Fruit fly (Drosophila melanogaster) whole organism, embryonic: ENCODE measurements around the gene ebd1.
A peak's percentile ranks its signal among the peaks of the same experiment; 100 is the strongest.

Experiments used
- Asciz ChIP-seq: fragments of 200-800 bp; sonication (Bioruptor generic); optimal IDR thresholded peaks from 2 replicates; lab custom pipeline; 2017; ENCODE audit warnings: missing biosample characterization, mild to moderate bottlenecking, missing genetic modification characterization, missing genetic modification reagents
- CG11093 ChIP-seq: fragments of 200-800 bp; sonication (Bioruptor generic); IDR thresholded peaks from 3 replicates; pipeline ENCODE4 v1.3.6; 2022; ENCODE audit warnings: missing biosample characterization, missing genetic modification characterization
- CG11723 ChIP-seq: fragments of 200-800 bp; sonication (Bioruptor generic); optimal IDR thresholded peaks from 2 replicates; lab custom pipeline; 2017; ENCODE audit warnings: missing biosample characterization, mild to moderate bottlenecking, missing genetic modification characterization
- CG12236 ChIP-seq: fragments of 200-800 bp; sonication (Bioruptor generic); optimal IDR thresholded peaks from 2 replicates; lab custom pipeline; 2016; ENCODE audit warnings: missing biosample characterization, missing genetic modification characterization
- CG1647 ChIP-seq: fragments of 200-800 bp; sonication (Bioruptor generic); optimal IDR thresholded peaks from 3 replicates; lab custom pipeline; 2016; ENCODE audit warnings: missing biosample characterization, missing genetic modification characterization
- CG16815 ChIP-seq: fragments of 200-800 bp; sonication (Bioruptor generic); optimal IDR thresholded peaks from 3 replicates; lab custom pipeline; 2017; ENCODE audit warnings: missing biosample characterization, mild to moderate bottlenecking, missing genetic modification characterization
- CG17186 ChIP-seq: fragments of 200-800 bp; sonication (Bioruptor generic); optimal IDR thresholded peaks from 3 replicates; lab custom pipeline; 2017; ENCODE audit warnings: missing biosample characterization, missing genetic modification reagents, missing genetic modification characterization
- CG1792 ChIP-seq: fragments of 200-800 bp; sonication (Bioruptor generic); optimal IDR thresholded peaks from 2 replicates; lab custom pipeline; 2016; ENCODE audit warnings: missing biosample characterization, missing genetic modification characterization
- CG18599 ChIP-seq: fragments of 200-800 bp; sonication (Bioruptor generic); optimal IDR thresholded peaks from 3 replicates; lab custom pipeline; 2017; ENCODE audit warnings: missing biosample characterization, missing genetic modification characterization, mild to moderate bottlenecking, moderate library complexity, missing genetic modification reagents
- CG2889 ChIP-seq: fragments of 200-800 bp; sonication (Bioruptor generic); IDR thresholded peaks from 3 replicates; pipeline ENCODE4 v1.3.6; 2022; ENCODE audit warnings: missing biosample characterization, missing genetic modification characterization
- CG33557 ChIP-seq: fragments of 200-800 bp; sonication (Bioruptor generic); optimal IDR thresholded peaks from 2 replicates; lab custom pipeline; 2019; ENCODE audit warnings: missing biosample characterization, mild to moderate bottlenecking, missing genetic modification characterization, moderate library complexity
- CG8281 ChIP-seq: fragments of 200-800 bp; sonication (Bioruptor generic); optimal IDR thresholded peaks from 2 replicates; lab custom pipeline; 2018; ENCODE audit warnings: missing biosample characterization, mild to moderate bottlenecking, missing genetic modification characterization, moderate library complexity
- CG8359 ChIP-seq: fragments of 200-800 bp; sonication (Bioruptor generic); optimal IDR thresholded peaks from 2 replicates; lab custom pipeline; 2017; ENCODE audit warnings: missing biosample characterization, mild to moderate bottlenecking, missing genetic modification characterization, borderline replicate concordance
- CG9932 ChIP-seq: fragments of 200-800 bp; sonication (Bioruptor generic); IDR thresholded peaks from 2 replicates; pipeline ENCODE4 v1.3.6; 2022; ENCODE audit warnings: missing biosample characterization, missing genetic modification characterization
- CTCF ChIP-seq: fragments of 200-800 bp; sonication (Bioruptor generic); optimal IDR thresholded peaks from 2 replicates; lab custom pipeline; 2017; ENCODE audit warnings: missing biosample characterization, mild to moderate bottlenecking, missing genetic modification characterization, moderate library complexity
- Doc2 ChIP-seq: fragments of 200-800 bp; sonication (Bioruptor generic); IDR thresholded peaks from 2 replicates; pipeline ENCODE4 v1.3.6; 2022; ENCODE audit warnings: missing biosample characterization, missing genetic modification characterization
- Jarid2 ChIP-seq: fragments of 200-800 bp; sonication (Bioruptor generic); optimal IDR thresholded peaks from 3 replicates; lab custom pipeline; 2017; ENCODE audit warnings: mild to moderate bottlenecking, missing biosample characterization, missing genetic modification reagents, missing genetic modification characterization
- Mes4 ChIP-seq: fragments of 200-800 bp; sonication (Bioruptor generic); optimal IDR thresholded peaks from 2 replicates; lab custom pipeline; 2016; ENCODE audit warnings: missing biosample characterization, missing genetic modification characterization
- Mrtf ChIP-seq: fragments of 200-800 bp; sonication (Bioruptor generic); IDR thresholded peaks from 3 replicates; pipeline ENCODE4 v1.3.6; 2022; ENCODE audit warnings: missing biosample characterization, missing genetic modification characterization
- NK7.1 ChIP-seq: fragments of 200-800 bp; sonication (Bioruptor generic); optimal IDR thresholded peaks from 3 replicates; lab custom pipeline; 2016; ENCODE audit warnings: missing biosample characterization, missing genetic modification characterization
- Neu2 ChIP-seq: fragments of 200-800 bp; sonication (Bioruptor generic); optimal IDR thresholded peaks from 3 replicates; lab custom pipeline; 2016; ENCODE audit warnings: missing biosample characterization, missing genetic modification characterization, borderline replicate concordance
- Poxn ChIP-seq: fragments of 200-800 bp; sonication (Bioruptor generic); IDR thresholded peaks from 2 replicates; pipeline ENCODE4 v1.3.6; 2022; ENCODE audit warnings: missing biosample characterization, missing genetic modification characterization
- Side ChIP-seq: fragments of 200-800 bp; sonication (Bioruptor generic); optimal IDR thresholded peaks from 2 replicates; lab custom pipeline; 2016; ENCODE audit warnings: missing biosample characterization, missing genetic modification characterization
- Sin3A ChIP-seq: fragments of >200 bp; optimal IDR thresholded peaks from 2 replicates; lab custom pipeline; 2018
- aop ChIP-seq: fragments of 200-800 bp; sonication (Bioruptor generic); IDR thresholded peaks from 2 replicates; pipeline ENCODE4 v1.3.6; 2022; ENCODE audit warnings: missing biosample characterization, missing genetic modification characterization
- ato ChIP-seq: fragments of 200-800 bp; sonication (Bioruptor generic); IDR thresholded peaks from 2 replicates; pipeline ENCODE4 v1.3.6; 2022; ENCODE audit warnings: missing biosample characterization, missing genetic modification characterization; ENCODE audit not compliant: partially characterized antibody
- az2 ChIP-seq: fragments of 200-800 bp; sonication (Bioruptor generic); optimal IDR thresholded peaks from 3 replicates; lab custom pipeline; 2016; ENCODE audit warnings: missing biosample characterization, missing genetic modification characterization
- br ChIP-seq: fragments of >200 bp; optimal IDR thresholded peaks from 2 replicates; lab custom pipeline; 2017
- crol ChIP-seq: fragments of 200-800 bp; sonication (Bioruptor generic); IDR thresholded peaks from 2 replicates; pipeline ENCODE4 v1.3.6; 2022; ENCODE audit warnings: missing biosample characterization, missing genetic modification characterization
- crp ChIP-seq, 2 experiments: fragments of 200-800 bp; sonication (Bioruptor generic); optimal IDR thresholded peaks; 2 replicates in 1 of 2; 3 replicates in 1 of 2; lab custom pipeline; 2017; ENCODE audit warnings: missing biosample characterization in 2 of 2, missing genetic modification characterization in 2 of 2, mild to moderate bottlenecking in 1 of 2, moderate library complexity in 1 of 2
- eve ChIP-seq, 2 experiments: fragments of >200 bp; optimal IDR thresholded peaks; 2 replicates each; lab custom pipeline; 2017; ENCODE audit warnings: missing biosample characterization in 2 of 2, missing genetic modification characterization in 2 of 2
- h ChIP-seq: fragments of >200 bp; optimal IDR thresholded peaks from 2 replicates; lab custom pipeline; 2017
- onecut ChIP-seq: fragments of 200-800 bp; sonication (Bioruptor generic); IDR thresholded peaks from 2 replicates; pipeline ENCODE4 v1.3.6; 2022; ENCODE audit warnings: missing biosample characterization, missing genetic modification characterization
- p53 ChIP-seq: fragments of 200-800 bp; sonication (Bioruptor generic); optimal IDR thresholded peaks from 2 replicates; lab custom pipeline; 2016; ENCODE audit warnings: missing biosample characterization, missing genetic modification characterization
- salm ChIP-seq: fragments of 200-800 bp; sonication (Bioruptor generic); optimal IDR thresholded peaks from 2 replicates; lab custom pipeline; 2018; ENCODE audit warnings: missing biosample characterization, mild to moderate bottlenecking, missing genetic modification characterization
- seq ChIP-seq: fragments of 200-800 bp; sonication (Bioruptor generic); IDR thresholded peaks from 2 replicates; pipeline ENCODE4 v1.3.6; 2022; ENCODE audit warnings: missing biosample characterization, missing genetic modification characterization
- sob ChIP-seq: fragments of 200-800 bp; sonication (Bioruptor generic); IDR thresholded peaks from 2 replicates; pipeline ENCODE4 v1.3.6; 2022; ENCODE audit warnings: missing biosample characterization, missing genetic modification characterization
- tgo ChIP-seq: fragments of 200-800 bp; sonication (Bioruptor generic); IDR thresholded peaks from 3 replicates; pipeline ENCODE4 v1.3.6; 2022; ENCODE audit warnings: missing biosample characterization, missing genetic modification characterization
- tin ChIP-seq: fragments of 200-800 bp; sonication (Bioruptor generic); optimal IDR thresholded peaks from 3 replicates; lab custom pipeline; 2016; ENCODE audit warnings: missing biosample characterization, missing genetic modification characterization
- tna ChIP-seq: fragments of 200-800 bp; sonication (Bioruptor generic); IDR thresholded peaks from 2 replicates; pipeline ENCODE4 v1.3.6; 2022; ENCODE audit warnings: missing biosample characterization, missing genetic modification characterization; ENCODE audit not compliant: partially characterized antibody
- vvl ChIP-seq: fragments of 200-800 bp; sonication (Bioruptor generic); IDR thresholded peaks from 2 replicates; pipeline ENCODE4 v1.3.6; 2022; ENCODE audit warnings: missing biosample characterization, missing genetic modification characterization
- zen2 ChIP-seq: fragments of 200-800 bp; sonication (Bioruptor generic); IDR thresholded peaks from 3 replicates; pipeline ENCODE4 v1.3.6; 2022; ENCODE audit warnings: missing biosample characterization, missing genetic modification characterization; ENCODE audit not compliant: partially characterized antibody

Gene ebd1

dm6 chr3L:640324-640974 lies 44.9 kb downstream of the ebd1 start (continued):
- TF ChIP-seq CG12236 (GFP tag; lab: Kevin White, UChicago) (peak; percentile 78), CG2889 (peak; percentile 67; the same call in 2 of the 3 replicates), Doc2 (no peak), Side (GFP tag; lab: Kevin White, UChicago) (peak; percentile 89), tna (GFP tag; lab: Robert Waterston, UW) (no peak), aop (GFP tag; lab: Robert Waterston, UW) (no peak), CG18599 (GFP tag; lab: Kevin White, UChicago) (peak; percentile 84), Neu2 (peak; percentile 81), Asciz (GFP tag; lab: Kevin White, UChicago) (peak; percentile 88), CTCF (GFP tag; lab: Kevin White, UChicago) (peak; percentile 33), ato (GFP tag; lab: Robert Waterston, UW) (no peak), zen2 (GFP tag; lab: Robert Waterston, UW) (no peak), p53 (peak; percentile 74), br (lab: Kevin White, UChicago) (no peak), Poxn (GFP tag; lab: Robert Waterston, UW) (no peak), tgo (GFP tag; lab: Robert Waterston, UW) (peak; percentile 71; the same call in 2 of the 3 replicates), CG8281 (tag; lab: Kevin White, UChicago) (peak; percentile 62), CG1792 (GFP tag; lab: Kevin White, UChicago) (peak; percentile 72), Jarid2 (GFP tag; lab: Kevin White, UChicago) (peak; percentile 56), NK7.1 (GFP tag; lab: Kevin White, UChicago) (peak; percentile 69), seq (GFP tag; lab: Robert Waterston, UW) (peak; percentile 71), CG1647 (GFP tag; lab: Kevin White, UChicago) (peak; percentile 76), Mrtf (peak; percentile 71; the same call in 2 of the 3 replicates), CG16815 (GFP tag; lab: Kevin White, UChicago) (peak; percentile 86), h (lab: Kevin White, UChicago) (no peak), tin (GFP tag; lab: Kevin White, UChicago) (peak; percentile 86), CG17186 (peak; percentile 31), salm (peak; percentile 70), eve (GFP tag; optimal IDR thresholded peaks at IDR 0.05; lab: Kevin White, UChicago) (peak; percentile 54 to 96), crp (GFP tag; optimal IDR thresholded peaks at IDR 0.05; lab: Kevin White, UChicago) (peak in 1 of 2 experiments; percentile 38), CG33557 (peak; percentile 93), Sin3A (lab: Kevin White, UChicago) (no peak), CG9932 (GFP tag; lab: Robert Waterston, UW) (peak; percentile 60), sob (GFP tag; lab: Robert Waterston, UW) (peak; percentile 67), CG8359 (GFP tag; lab: Kevin White, UChicago) (peak; percentile 83), onecut (GFP tag; lab: Robert Waterston, UW) (peak; percentile 75), crol (GFP tag; lab: Robert Waterston, UW) (peak; percentile 63), az2 (GFP tag; lab: Kevin White, UChicago) (peak; percentile 84), vvl (GFP tag; lab: Robert Waterston, UW) (peak; percentile 78), CG11723 (GFP tag; lab: Kevin White, UChicago) (peak; percentile 79), CG11093 (peak; percentile 69; the same call in 2 of the 3 replicates), Mes4 (GFP tag; lab: Kevin White, UChicago) (peak; percentile 86)
- TF ChIP-seq, all 482 proteins: peak for 391
